Worm (Caenorhabditis elegans) whole organism, L4 larva: ENCODE data around the gene srw-139.

Source experiments
- F44E2.7 ChIP-seq: fragments of 200-800 bp; sonication (Bioruptor generic); IDR thresholded peaks from 2 replicates; pipeline ENCODE4 v2.1.2; 2022; ENCODE audit warnings: missing genetic modification characterization, missing compliant biosample characterization
- F49E8.2 ChIP-seq: sonication (generic microtip); optimal IDR thresholded peaks from 2 replicates; lab custom pipeline; 2016; ENCODE audit warnings: missing compliant biosample characterization, mild to moderate bottlenecking, missing genetic modification characterization, borderline replicate concordance
- T26A8.4 ChIP-seq: fragments of 200-800 bp; sonication (Bioruptor generic); IDR thresholded peaks from 2 replicates; pipeline ENCODE4 v1.3.6; 2022; ENCODE audit warnings: missing genetic modification characterization, missing compliant biosample characterization
- ZK337.2 ChIP-seq: fragments of 200-800 bp; sonication (Bioruptor generic); IDR thresholded peaks from 2 replicates; pipeline ENCODE4 v1.3.6; 2022; ENCODE audit warnings: missing genetic modification reagents, missing genetic modification characterization, missing compliant biosample characterization
- ZK546.5 ChIP-seq, 2 experiments: sonication (generic microtip); optimal IDR thresholded peaks; 2 replicates each; lab custom pipeline; 2017; ENCODE audit warnings: missing biosample characterization in 2 of 2, missing genetic modification characterization in 2 of 2
- aha-1 ChIP-seq: fragments of 150-350 bp; peaks from one replicate; lab custom pipeline; 2014; ENCODE audit warnings: missing biosample characterization, missing genetic modification characterization
- ceh-28 ChIP-seq: fragments of 150-350 bp; optimal IDR thresholded peaks from 2 replicates; lab custom pipeline; 2014; ENCODE audit warnings: missing biosample characterization, missing genetic modification reagents, missing genetic modification characterization
- ceh-32 ChIP-seq: sonication (generic microtip); optimal IDR thresholded peaks from 2 replicates; lab custom pipeline; 2016; ENCODE audit warnings: mild to moderate bottlenecking, missing genetic modification characterization, missing compliant biosample characterization; ENCODE audit not compliant: poor library complexity
- ceh-44 ChIP-seq: fragments of 200-800 bp; sonication (Bioruptor generic); IDR thresholded peaks from 2 replicates; pipeline ENCODE4 v1.3.6; 2022; ENCODE audit warnings: missing genetic modification reagents, missing genetic modification characterization, missing compliant biosample characterization
- ceh-82 ChIP-seq: sonication (generic microtip); optimal IDR thresholded peaks from 2 replicates; lab custom pipeline; 2017; ENCODE audit warnings: missing biosample characterization, missing genetic modification characterization
- dmd-8 ChIP-seq: fragments of 200-800 bp; sonication (Bioruptor generic); IDR thresholded peaks from 2 replicates; pipeline ENCODE4 v1.3.6; 2022; ENCODE audit warnings: missing genetic modification characterization, missing compliant biosample characterization
- duxl-1 ChIP-seq: sonication (generic microtip); optimal IDR thresholded peaks from 2 replicates; lab custom pipeline; 2016; ENCODE audit warnings: mild to moderate bottlenecking, missing genetic modification characterization, moderate library complexity, missing compliant biosample characterization; ENCODE audit not compliant: poor library complexity
- egl-27 ChIP-seq: sonication (generic microtip); optimal IDR thresholded peaks from 3 replicates; lab custom pipeline; 2017; ENCODE audit warnings: missing biosample characterization, missing genetic modification reagents, missing genetic modification characterization
- fos-1 ChIP-seq: fragments of 150-350 bp; optimal IDR thresholded peaks from 2 replicates; lab custom pipeline; 2014; ENCODE audit warnings: missing biosample characterization, missing genetic modification characterization
- gei-8 ChIP-seq: fragments of 200-800 bp; sonication (Bioruptor generic); optimal IDR thresholded peaks from 2 replicates; lab custom pipeline; 2018; ENCODE audit warnings: mild to moderate bottlenecking, missing genetic modification characterization, missing compliant biosample characterization
- hif-1 ChIP-seq, 2 experiments: sonication (generic microtip); optimal IDR thresholded peaks; 2 replicates each; lab custom pipeline; 2016 to 2017; ENCODE audit warnings: missing compliant biosample characterization in 2 of 2, missing genetic modification characterization in 2 of 2, missing genetic modification reagents in 2 of 2, missing genotype in 2 of 2, mild to moderate bottlenecking in 1 of 2
- hlh-11 ChIP-seq: fragments of 200-800 bp; sonication (Bioruptor generic); optimal IDR thresholded peaks from 2 replicates; lab custom pipeline; 2018; ENCODE audit warnings: mild to moderate bottlenecking, missing genetic modification characterization, missing compliant biosample characterization
- lin-29 ChIP-seq: fragments of 200-800 bp; sonication (Bioruptor generic); IDR thresholded peaks from 2 replicates; pipeline ENCODE4 v1.3.6; 2022; ENCODE audit warnings: missing genetic modification reagents, missing genetic modification characterization, missing compliant biosample characterization
- lin-38 ChIP-seq: fragments of 200-800 bp; sonication (Bioruptor generic); IDR thresholded peaks from 2 replicates; pipeline ENCODE4 v1.3.6; 2022; ENCODE audit warnings: missing genetic modification reagents, missing genetic modification characterization, missing compliant biosample characterization
- lsy-2 ChIP-seq, 2 experiments: fragments of 150-350 bp in 1 of 2; sonication (generic microtip) in 1 of 2; optimal IDR thresholded peaks; 2 replicates each; lab custom pipeline; 2014 to 2017; ENCODE audit warnings: missing biosample characterization in 2 of 2, missing genetic modification characterization in 2 of 2
- mep-1 ChIP-seq: fragments of 150-350 bp; sonication (generic microtip); optimal IDR thresholded peaks from 3 replicates; lab custom pipeline; 2014; ENCODE audit warnings: missing biosample characterization, missing genetic modification characterization
- nhr-10 ChIP-seq: fragments of 150-350 bp; optimal IDR thresholded peaks from 2 replicates; lab custom pipeline; 2014; ENCODE audit warnings: missing biosample characterization, missing genetic modification characterization
- nhr-28 ChIP-seq: fragments of 150-350 bp; optimal IDR thresholded peaks from 2 replicates; lab custom pipeline; 2014; ENCODE audit warnings: missing biosample characterization, missing genetic modification characterization
- pqm-1 ChIP-seq: sonication (generic microtip); optimal IDR thresholded peaks from 2 replicates; lab custom pipeline; 2017; ENCODE audit warnings: missing biosample characterization, missing genetic modification characterization
- sdz-12 ChIP-seq: fragments of 200-800 bp; sonication (Bioruptor generic); optimal IDR thresholded peaks from 2 replicates; lab custom pipeline; 2018; ENCODE audit warnings: mild to moderate bottlenecking, missing genetic modification characterization, missing compliant biosample characterization
- set-16 ChIP-seq: fragments of 200-800 bp; sonication (Bioruptor generic); IDR thresholded peaks from 2 replicates; pipeline ENCODE4 v1.3.6; 2022; ENCODE audit warnings: missing genetic modification reagents, missing genetic modification characterization, missing compliant biosample characterization
- spr-1 ChIP-seq: sonication (generic microtip); optimal IDR thresholded peaks from 2 replicates; lab custom pipeline; 2016; ENCODE audit warnings: mild to moderate bottlenecking, missing genetic modification characterization, missing compliant biosample characterization
- unc-39 ChIP-seq: sonication (generic microtip); optimal IDR thresholded peaks from 2 replicates; lab custom pipeline; 2017; ENCODE audit warnings: missing biosample characterization, missing genetic modification characterization
- unc-62 ChIP-seq, 3 experiments: fragments of 150-350 bp in 1 of 3; sonication (generic microtip); optimal IDR thresholded peaks in 2 of 3; peaks in 1 of 3; 1 replicate in 1 of 3; 2 replicates in 2 of 3; lab custom pipeline; 2014 to 2017; ENCODE audit warnings: missing biosample characterization in 3 of 3, missing genetic modification characterization in 3 of 3, missing genetic modification reagents in 3 of 3, missing genotype in 1 of 3
- zag-1 ChIP-seq: fragments of 150-350 bp; optimal IDR thresholded peaks from 2 replicates; lab custom pipeline; 2014; ENCODE audit warnings: missing biosample characterization, missing genetic modification characterization

The srw-139 gene

DNA sequence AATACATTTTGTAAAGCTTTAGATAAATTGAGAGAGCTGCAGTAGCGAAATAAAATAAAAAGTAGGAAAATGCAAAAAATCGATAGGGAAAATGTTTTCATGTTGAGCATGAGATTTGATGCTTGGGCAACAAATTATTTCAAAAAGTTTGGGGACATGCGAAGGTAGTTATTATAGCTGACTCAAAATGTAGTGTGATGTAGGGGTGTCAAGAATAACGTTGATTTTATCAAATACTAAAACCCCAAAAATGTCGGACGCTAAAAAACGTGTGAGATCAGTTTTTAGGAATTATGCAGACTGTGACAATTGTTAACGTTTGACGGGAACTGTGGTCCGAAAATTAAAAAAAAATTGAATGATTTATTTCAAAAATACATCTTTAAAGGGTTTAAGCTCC lies 36.1 kb upstream of the srw-139 start, which contains the start of gene irld-12:
Gene irld-12 (minus strand): TSS at position 101 of the 400 bp plus-strand sequence.
- no peak for TF ChIP-seq F49E8.2
- TF ChIP-seq mep-1 (tag; lab: Kevin White, UChicago) = no peak
- no peak for TF ChIP-seq spr-1 (tag; lab: Kevin White, UChicago)
- TF ChIP-seq F44E2.7 (GFP tag; lab: Robert Waterston, UW) = no peak
- TF ChIP-seq ceh-82 (tag; lab: Kevin White, UChicago) = no peak
- no peak for TF ChIP-seq ZK546.5 (tag; optimal IDR thresholded peaks at IDR 0.05; lab: Kevin White, UChicago)
- no peak for TF ChIP-seq fos-1 (tag; lab: Kevin White, UChicago)
- no peak for TF ChIP-seq duxl-1 (tag; lab: Kevin White, UChicago)
- no peak for TF ChIP-seq lin-29 (GFP tag; lab: Robert Waterston, UW)
- TF ChIP-seq lin-38 (GFP tag; lab: Robert Waterston, UW) = no peak
- no peak for TF ChIP-seq lsy-2 (tag; optimal IDR thresholded peaks at IDR 0.05; lab: Kevin White, UChicago)
- TF ChIP-seq dmd-8 (GFP tag; lab: Robert Waterston, UW) = no peak
- no peak for TF ChIP-seq egl-27 (tag; lab: Kevin White, UChicago)
- TF ChIP-seq hlh-11 (tag; lab: Kevin White, UChicago) = no peak
- no peak for TF ChIP-seq ceh-28 (tag; lab: Kevin White, UChicago)
- TF ChIP-seq pqm-1 = no peak
- TF ChIP-seq sdz-12 (GFP tag; lab: Kevin White, UChicago) = no peak
- TF ChIP-seq unc-39 (tag; lab: Kevin White, UChicago) = no peak
- no peak for TF ChIP-seq hif-1 (tag; optimal IDR thresholded peaks at IDR 0.05; lab: Kevin White, UChicago)
- TF ChIP-seq, all 104 proteins: peak for 0

ce11 chrV:3017930-3018329 lies 32.7 kb upstream of the srw-139 start:
- no peak for TF ChIP-seq zag-1 (tag; lab: Kevin White, UChicago)
- no peak for TF ChIP-seq ceh-32 (tag; lab: Kevin White, UChicago)
- 0 out of 2 replicates have a peak, but pooled peaks have one; percentile 11 for TF ChIP-seq ceh-44
- TF ChIP-seq set-16 (GFP tag; lab: Robert Waterston, UW) = peak; percentile 54
- 0 out of 2 replicates have a peak, but pooled peaks have one; percentile 30 for TF ChIP-seq dmd-8 (GFP tag; lab: Robert Waterston, UW)

DNA sequence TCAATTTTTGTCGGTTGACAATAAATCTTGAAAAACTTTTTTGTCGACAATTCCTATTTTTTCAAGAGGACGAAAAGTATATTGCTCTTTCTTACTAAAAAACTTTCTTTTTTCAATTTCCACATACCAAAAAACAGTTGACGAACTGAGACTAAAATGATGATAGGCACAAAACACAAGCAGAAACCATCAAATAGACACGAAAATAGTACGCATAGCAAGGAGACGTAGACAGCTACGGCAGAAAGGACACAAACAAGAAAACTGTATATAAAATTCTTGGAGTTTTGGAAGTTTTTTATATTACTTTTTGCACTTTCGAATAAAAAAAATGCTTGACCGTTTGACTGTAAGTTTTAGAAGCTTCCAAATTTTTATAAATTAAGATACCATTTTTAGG lies 29.0 kb upstream of the srw-139 start, which contains the start of gene K12D9.1:
Gene K12D9.1 (plus strand): TSS at position 301 of the 400 bp plus-strand sequence.
- TF ChIP-seq nhr-28 (peak; percentile 39), lin-29 (GFP tag; lab: Robert Waterston, UW) (no peak)
- TF ChIP-seq, all 104 proteins: peak for 1

ce11 chrV:3011394-3011793 lies 26.2 kb upstream of the srw-139 start, which contains the start of gene srw-135:
TSS of gene srw-135 (minus strand) at chrV:3011494.
- TF ChIP-seq dmd-8 (GFP tag; lab: Robert Waterston, UW) (no peak), gei-8 (GFP tag; lab: Kevin White, UChicago) (no peak), T26A8.4 (GFP tag; lab: Robert Waterston, UW) (no peak), aha-1 (tag; lab: Kevin White, UChicago) (peak; percentile 44), unc-62 (GFP tag; optimal IDR thresholded peaks at IDR 0.05 in 1 of 2; lab: Kevin White, UChicago) (peak in 1 of 2 experiments; percentile 20), unc-62 (tag; optimal IDR thresholded peaks at IDR 0.05; lab: Kevin White, UChicago) (no peak), nhr-10 (tag; lab: Kevin White, UChicago) (no peak), ZK337.2 (no peak), nhr-28 (no peak)

ce11 chrV:3010468-3010867 lies 25.3 kb upstream of the srw-139 start, which contains the start of gene srw-136:
TSS of gene srw-136 (minus strand) at chrV:3010568.
- no peak for TF ChIP-seq hlh-11 (tag; lab: Kevin White, UChicago)
- TF ChIP-seq unc-62 (GFP tag; optimal IDR thresholded peaks at IDR 0.05 in 1 of 2; lab: Kevin White, UChicago) = peak in 1 of 2 experiments; percentile 41
- no peak for TF ChIP-seq unc-62 (tag; optimal IDR thresholded peaks at IDR 0.05; lab: Kevin White, UChicago)
